Fruit fly (Drosophila melanogaster): Measurements from ENCODE around the gene CG31869.

CG31869 gene

DNA sequence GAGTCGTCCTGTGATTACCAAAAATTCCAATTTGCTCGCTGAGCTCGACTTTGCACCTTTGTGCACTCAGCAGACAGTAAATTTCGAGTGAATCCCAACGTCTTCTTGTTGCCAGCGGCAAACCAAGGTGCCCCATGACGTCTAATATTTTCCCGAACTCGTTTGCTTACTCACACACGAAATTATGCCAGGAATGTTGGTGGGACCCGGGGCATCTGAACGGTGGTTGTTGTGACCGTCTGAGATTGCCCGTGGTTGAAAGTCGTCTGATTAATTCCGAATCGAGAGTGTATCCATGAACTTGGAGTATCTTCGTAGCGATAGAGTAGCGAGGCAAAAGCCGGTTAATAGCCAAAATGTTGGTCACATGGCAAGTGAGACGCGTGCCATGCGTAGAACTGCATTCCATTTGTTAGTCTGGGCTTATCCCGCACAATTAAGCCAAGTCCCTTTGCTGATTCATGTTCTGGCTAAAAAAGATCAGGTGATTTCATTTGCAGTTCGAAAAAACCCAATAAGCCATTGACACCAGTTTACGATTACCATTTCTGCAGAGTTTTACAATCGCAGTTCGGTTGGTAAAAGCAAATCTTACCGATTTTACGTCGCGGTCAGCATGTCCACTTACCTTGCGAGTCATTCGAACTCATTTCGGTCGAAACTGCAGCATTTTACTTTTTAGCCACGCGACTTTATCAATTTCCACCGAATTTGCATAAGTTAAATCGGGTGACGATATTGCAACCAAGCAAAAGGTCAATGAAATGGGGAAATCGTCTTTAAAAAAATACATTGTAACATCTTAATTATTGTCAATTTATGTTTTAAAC, 1.3 kb upstream of the CG31869 start:
- TF ChIP-seq insv (optimal IDR thresholded peaks at IDR 0.05): no peak
- no peak for TF ChIP-seq ttk (optimal IDR thresholded peaks at IDR 0.05)
- no peak for TF ChIP-seq Sin3A (optimal IDR thresholded peaks at IDR 0.05)
- TF ChIP-seq Myc (optimal IDR thresholded peaks at IDR 0.05): no peak
- no peak for TF ChIP-seq h (optimal IDR thresholded peaks at IDR 0.05)
- no peak for TF ChIP-seq psq (optimal IDR thresholded peaks at IDR 0.05)

DNA sequence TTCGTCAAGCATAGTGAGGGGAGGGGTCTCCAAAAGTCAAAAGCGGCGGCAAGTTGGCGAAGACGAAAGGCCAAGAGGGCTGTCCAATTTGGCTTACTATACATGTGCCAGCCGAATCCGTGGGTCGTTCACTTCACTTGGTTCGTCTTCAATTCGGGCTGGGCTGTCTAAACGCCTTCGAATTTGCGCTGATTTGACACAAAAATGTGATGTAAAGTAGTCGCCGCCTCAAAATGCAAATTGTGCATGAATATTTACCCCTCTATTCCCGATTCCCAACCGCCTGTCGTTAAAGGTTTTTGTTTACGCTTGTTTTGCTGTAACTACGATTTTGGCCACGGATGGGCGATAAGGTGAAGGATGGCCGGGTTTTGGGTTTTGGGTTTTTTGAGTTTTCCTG, 5.2 kb downstream of the CG31869 start:
- no peak for TF ChIP-seq Sin3A (optimal IDR thresholded peaks at IDR 0.05)
- TF ChIP-seq insv (optimal IDR thresholded peaks at IDR 0.05): no peak
- no peak for TF ChIP-seq ttk (optimal IDR thresholded peaks at IDR 0.05)
- no peak for TF ChIP-seq Myc (optimal IDR thresholded peaks at IDR 0.05)
- no peak for TF ChIP-seq h (optimal IDR thresholded peaks at IDR 0.05)
- no peak for TF ChIP-seq psq (optimal IDR thresholded peaks at IDR 0.05)

DNA sequence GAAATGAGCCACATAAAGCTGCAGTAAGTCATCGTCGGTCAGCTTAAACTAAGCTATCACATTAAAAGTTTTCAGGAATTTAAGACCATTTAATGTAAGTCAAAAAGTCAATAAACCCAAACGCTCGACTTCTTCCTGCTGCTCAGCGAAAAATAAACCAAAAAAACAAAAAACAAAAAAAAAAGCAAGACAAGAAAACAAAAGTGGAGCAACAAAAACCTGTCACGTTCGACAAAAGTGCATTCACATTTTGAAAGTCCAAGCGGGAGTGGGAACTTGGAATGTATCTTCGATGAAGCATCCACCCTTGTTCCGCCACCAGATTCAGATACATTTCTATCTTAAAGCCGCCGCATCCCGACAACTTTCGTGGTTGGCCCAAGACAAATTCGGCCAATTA, 6.9 kb downstream of the CG31869 start:
- no peak for TF ChIP-seq insv (optimal IDR thresholded peaks at IDR 0.05)
- no peak for TF ChIP-seq ttk (optimal IDR thresholded peaks at IDR 0.05)
- no peak for TF ChIP-seq Sin3A (optimal IDR thresholded peaks at IDR 0.05)
- no peak for TF ChIP-seq Myc (optimal IDR thresholded peaks at IDR 0.05)
- TF ChIP-seq h (optimal IDR thresholded peaks at IDR 0.05): no peak
- TF ChIP-seq psq (optimal IDR thresholded peaks at IDR 0.05): no peak

DNA sequence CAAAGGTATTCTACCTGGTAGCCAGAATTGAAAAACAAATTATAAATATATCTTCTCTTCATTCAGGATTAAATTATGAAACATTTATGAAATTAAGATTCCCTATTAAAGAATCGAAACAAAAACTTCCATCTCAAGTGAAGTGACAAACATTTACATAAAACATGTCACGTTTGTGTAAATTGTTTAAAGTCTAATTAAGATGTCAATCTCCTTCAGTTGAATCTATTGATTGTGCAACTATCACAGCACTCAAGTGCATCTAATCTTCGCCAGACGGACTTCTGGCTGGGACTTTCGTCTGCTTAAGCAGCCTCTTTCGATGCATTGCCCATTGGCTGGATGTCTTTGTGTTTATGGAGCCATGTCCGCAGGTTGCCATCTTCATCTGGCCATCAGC, 8.8 kb downstream of the CG31869 start:
- no peak for TF ChIP-seq ttk (optimal IDR thresholded peaks at IDR 0.05)
- TF ChIP-seq Sin3A (optimal IDR thresholded peaks at IDR 0.05): no peak
- TF ChIP-seq h (optimal IDR thresholded peaks at IDR 0.05): no peak
- TF ChIP-seq insv (optimal IDR thresholded peaks at IDR 0.05): no peak
- TF ChIP-seq psq (optimal IDR thresholded peaks at IDR 0.05): no peak
- no peak for TF ChIP-seq Myc (optimal IDR thresholded peaks at IDR 0.05)

DNA sequence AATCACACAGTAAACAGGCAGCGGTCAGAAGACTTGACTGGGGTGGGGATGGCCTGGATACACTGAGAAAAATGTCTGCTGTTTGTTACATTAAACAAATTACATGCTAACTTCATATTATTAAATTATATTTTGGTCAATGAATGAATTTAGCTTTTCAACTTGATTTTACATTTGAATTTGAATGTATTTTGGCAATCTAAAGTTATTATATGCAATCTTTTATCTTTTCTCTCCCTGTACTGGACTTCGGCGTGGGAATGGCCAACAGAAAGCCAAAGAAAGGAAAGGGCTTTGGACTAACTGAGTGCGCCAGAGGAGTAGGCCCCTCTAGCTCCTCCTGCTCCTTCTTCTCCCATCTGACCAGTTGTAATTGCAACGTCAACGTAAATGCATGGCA, 9.6 kb downstream of the CG31869 start:
- TF ChIP-seq h (optimal IDR thresholded peaks at IDR 0.05) (no peak), Myc (optimal IDR thresholded peaks at IDR 0.05) (no peak), ttk (optimal IDR thresholded peaks at IDR 0.05) (no peak), psq (optimal IDR thresholded peaks at IDR 0.05) (no peak), insv (optimal IDR thresholded peaks at IDR 0.05) (no peak), Sin3A (optimal IDR thresholded peaks at IDR 0.05) (no peak)

DNA sequence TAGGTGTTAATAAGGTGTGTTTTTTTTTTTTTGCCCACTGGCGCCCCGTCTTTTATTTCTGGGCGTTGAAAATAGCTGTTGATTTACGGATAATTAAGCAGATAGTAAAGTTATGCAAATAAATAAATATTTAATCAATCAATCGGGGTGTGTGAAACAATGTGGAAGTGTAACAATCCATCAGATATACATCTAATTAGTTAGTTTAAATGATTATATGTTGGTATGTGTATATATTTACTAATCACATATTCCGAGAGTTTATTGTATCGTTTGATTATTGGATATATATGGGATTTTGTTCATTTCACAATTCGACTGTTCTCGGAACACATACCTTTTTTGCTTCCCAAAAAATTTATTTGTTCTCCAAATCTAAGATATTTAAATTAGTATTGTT, 11.0 kb downstream of the CG31869 start, which contains the start of gene CG31870:
Gene CG31870 (plus strand): TSS at position 301 of the 400 bp plus-strand sequence.
- TF ChIP-seq h (optimal IDR thresholded peaks at IDR 0.05) (no peak), psq (optimal IDR thresholded peaks at IDR 0.05) (no peak), Myc (optimal IDR thresholded peaks at IDR 0.05) (no peak), ttk (optimal IDR thresholded peaks at IDR 0.05) (no peak), Sin3A (optimal IDR thresholded peaks at IDR 0.05) (no peak), insv (optimal IDR thresholded peaks at IDR 0.05) (no peak)

DNA sequence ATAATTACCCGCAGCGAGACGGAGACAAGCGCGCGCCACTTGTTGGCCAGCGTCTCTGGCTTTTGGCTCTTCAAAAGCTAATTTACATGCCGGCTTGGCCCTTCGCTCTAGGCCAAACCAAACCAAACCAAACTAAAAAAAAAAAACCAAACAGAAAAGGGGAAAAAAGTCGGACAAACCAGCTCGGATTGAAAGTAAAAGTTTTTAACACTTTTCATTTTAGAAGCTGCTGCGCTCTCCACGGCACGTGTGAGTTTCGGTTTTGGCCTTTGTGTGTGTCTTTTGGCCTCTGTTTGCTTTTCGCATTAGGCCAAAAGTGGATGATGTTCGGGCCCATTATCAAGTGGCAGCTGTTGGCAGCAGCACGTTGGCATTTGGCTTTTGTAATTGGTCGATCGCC, 19.7 kb downstream of the CG31869 start:
- TF ChIP-seq ttk (optimal IDR thresholded peaks at IDR 0.05): no peak
- no peak for TF ChIP-seq insv (optimal IDR thresholded peaks at IDR 0.05)
- no peak for TF ChIP-seq psq (optimal IDR thresholded peaks at IDR 0.05)
- no peak for TF ChIP-seq Myc (optimal IDR thresholded peaks at IDR 0.05)

DNA sequence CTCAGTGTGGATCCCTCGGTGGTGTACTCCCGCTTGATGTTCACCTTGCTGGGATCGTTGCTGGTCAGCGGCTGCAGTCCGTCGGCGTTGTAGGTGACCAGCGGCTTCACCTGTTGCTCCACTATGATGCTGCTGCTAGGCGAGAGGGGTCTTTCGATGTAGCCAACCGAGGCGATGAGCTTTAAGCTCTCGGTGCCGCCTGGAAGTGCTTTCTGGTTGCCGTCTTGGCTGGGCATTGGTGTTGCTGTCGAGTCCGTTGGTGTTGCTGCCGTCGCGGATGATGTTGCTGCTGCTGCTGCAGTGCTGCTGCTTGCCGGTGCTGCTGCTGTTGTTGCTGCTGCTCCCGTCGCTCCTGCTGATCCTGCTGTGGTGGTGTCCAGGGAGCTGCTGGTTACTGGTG, 26.9 kb downstream of the CG31869 start:
- TF ChIP-seq Myc (optimal IDR thresholded peaks at IDR 0.05): no peak
- TF ChIP-seq ttk (optimal IDR thresholded peaks at IDR 0.05): no peak
- TF ChIP-seq Sin3A (optimal IDR thresholded peaks at IDR 0.05): no peak
- TF ChIP-seq insv (optimal IDR thresholded peaks at IDR 0.05): no peak
- no peak for TF ChIP-seq h (optimal IDR thresholded peaks at IDR 0.05)
- no peak for TF ChIP-seq psq (optimal IDR thresholded peaks at IDR 0.05)

DNA sequence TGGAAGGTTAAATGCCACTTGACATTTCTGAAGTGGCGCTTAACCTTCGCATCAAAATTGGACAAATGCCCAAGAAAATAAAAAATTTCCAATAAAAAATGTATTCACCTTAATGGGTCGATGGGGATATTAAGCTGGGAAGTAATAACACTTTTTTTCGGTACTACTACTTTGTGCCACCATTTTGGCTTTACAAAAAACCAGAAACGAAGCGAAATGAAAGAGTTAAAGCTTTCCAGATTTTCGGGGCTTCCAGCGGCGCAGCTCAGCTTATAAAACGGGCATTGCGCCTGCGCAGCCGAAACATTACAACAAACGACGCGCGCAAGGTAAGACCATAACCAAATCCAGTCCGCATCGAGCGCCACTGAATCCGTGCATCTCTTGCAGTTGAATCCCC, 30.3 kb downstream of the CG31869 start, which contains the start of gene CG17127:
Gene CG17127 (plus strand): TSS at position 301 of the 400 bp plus-strand sequence.
- no peak for TF ChIP-seq psq (optimal IDR thresholded peaks at IDR 0.05)

DNA sequence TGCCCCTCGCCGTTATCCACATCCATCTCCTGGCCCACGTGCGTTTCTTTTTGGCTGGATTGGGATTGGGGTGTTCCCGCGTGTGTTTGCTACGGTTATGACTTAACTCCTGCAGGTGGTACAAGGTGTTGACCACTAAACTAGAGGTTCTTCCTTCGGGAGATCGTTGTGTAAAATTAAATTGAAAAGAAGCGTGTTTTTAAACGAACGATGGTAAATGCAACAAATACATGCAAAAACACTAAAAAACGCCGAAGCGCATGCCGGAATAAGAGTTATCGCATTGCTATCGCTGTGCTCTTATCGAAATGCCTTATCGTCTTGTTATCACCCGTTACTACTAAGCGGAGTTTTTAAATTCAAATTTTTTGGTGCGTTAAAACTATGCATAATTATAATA, 31.2 kb downstream of the CG31869 start, which contains the start of gene CG6724:
Gene CG6724 (minus strand): TSS at position 245 of the 400 bp plus-strand sequence.
- TF ChIP-seq psq (optimal IDR thresholded peaks at IDR 0.05) (no peak), Myc (optimal IDR thresholded peaks at IDR 0.05) (no peak), h (optimal IDR thresholded peaks at IDR 0.05) (no peak), Sin3A (optimal IDR thresholded peaks at IDR 0.05) (no peak), insv (optimal IDR thresholded peaks at IDR 0.05) (no peak), ttk (optimal IDR thresholded peaks at IDR 0.05) (no peak)

DNA sequence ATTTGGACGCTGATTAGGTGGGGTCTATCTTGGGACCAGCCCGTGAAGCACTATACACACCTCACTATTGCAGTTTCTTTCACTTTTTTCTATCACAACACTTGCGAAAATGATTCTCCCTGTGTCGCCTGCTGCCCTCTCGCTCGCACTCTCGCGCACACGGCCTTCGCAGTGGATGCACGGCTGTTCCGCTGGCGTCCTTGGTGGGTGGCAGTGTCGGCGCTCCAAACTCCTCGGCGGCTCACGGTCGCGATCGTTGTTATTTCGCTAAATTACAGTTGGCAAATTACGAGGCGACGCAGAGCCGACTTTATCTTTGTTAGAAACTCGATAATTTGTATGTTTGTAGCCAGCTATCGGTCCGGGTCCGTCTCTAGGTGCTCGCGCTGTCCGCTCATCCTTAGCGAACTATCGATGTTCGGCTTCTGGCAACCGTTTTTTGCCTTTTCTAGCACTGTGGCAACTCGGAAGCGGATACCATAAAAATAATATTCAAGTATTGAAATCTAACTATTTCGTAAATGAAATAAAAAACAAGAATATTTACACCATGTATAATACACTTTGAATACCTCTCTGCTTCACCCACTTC, 33.2 kb downstream of the CG31869 start, which contains the start of gene Ubc2:
Gene Ubc2 (minus strand): TSS at position 410 of the 592 bp plus-strand sequence.
- no peak for TF ChIP-seq Sin3A (optimal IDR thresholded peaks at IDR 0.05)
- no peak for TF ChIP-seq h (optimal IDR thresholded peaks at IDR 0.05)
- TF ChIP-seq psq (optimal IDR thresholded peaks at IDR 0.05): no peak
- TF ChIP-seq Myc (optimal IDR thresholded peaks at IDR 0.05): no peak
- no peak for TF ChIP-seq ttk (optimal IDR thresholded peaks at IDR 0.05)
- no peak for TF ChIP-seq insv (optimal IDR thresholded peaks at IDR 0.05)

DNA sequence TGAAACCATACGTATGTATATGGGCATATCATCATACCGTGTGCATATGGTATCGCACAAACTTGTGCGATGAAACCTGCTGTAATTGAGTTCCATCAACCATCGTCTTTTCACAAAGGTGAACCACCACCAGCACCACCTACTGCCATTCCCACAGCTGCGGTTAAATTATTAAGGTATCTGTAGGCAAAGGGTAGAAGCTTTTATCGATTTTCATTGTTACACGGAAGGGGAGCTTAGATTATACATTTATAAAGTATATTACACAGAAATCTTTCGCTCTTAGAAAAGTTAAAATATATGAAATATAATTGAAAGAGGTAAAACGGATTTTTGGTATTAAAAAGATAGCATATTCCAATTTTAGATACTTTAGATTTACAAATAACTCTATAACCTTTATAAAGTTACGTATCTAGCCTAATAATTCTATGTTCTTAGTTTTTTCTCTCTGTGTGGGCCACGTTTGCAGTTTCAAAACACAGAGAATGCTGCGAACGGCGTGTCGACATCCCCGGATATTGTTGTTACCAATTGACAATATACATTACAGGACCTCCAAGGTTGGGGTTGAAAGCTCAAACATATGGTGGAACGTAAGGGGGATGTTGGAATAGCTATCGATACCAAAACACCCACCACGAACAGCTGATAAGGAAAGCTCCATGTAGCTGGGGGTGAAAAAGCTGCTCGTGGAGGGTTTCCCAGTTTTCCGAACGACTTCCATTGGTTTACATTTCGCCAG, 40.3 kb downstream of the CG31869 start, which contains the start of gene CG6495:
Gene CG6495 (plus strand): TSS at position 695 of the 745 bp plus-strand sequence.
- TF ChIP-seq h (optimal IDR thresholded peaks at IDR 0.05) (no peak), psq (optimal IDR thresholded peaks at IDR 0.05) (no peak), Myc (optimal IDR thresholded peaks at IDR 0.05) (no peak)
